Fruit fly (Drosophila melanogaster): ENCODE measurements around the gene emei.

Gene emei

DNA sequence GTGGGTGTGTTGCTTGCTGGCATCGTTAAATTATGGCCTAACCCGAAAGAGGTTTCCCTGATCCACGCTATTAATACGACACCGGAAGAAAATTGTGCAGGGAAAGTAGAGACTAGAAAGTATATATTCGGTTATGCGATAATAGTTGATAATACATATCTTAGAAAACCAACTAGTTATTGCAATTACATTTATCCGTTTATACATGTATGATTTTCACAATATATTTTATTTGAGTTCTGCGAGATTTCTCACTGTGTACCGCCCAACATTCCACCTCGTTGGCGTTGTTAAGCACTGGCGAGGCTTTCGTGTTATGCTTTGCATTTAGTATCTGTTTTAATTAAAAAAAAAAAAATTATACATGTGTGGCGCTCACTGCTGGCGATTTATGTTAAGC lies 45.9 kb downstream of the emei start (continued):
- TF ChIP-seq gsb-n (tag; optimal IDR thresholded peaks at IDR 0.05) (no peak), ara (GFP tag; IDR thresholded peaks at IDR 0.05) (0 out of 2 replicates have a peak, but pooled peaks have one; percentile 14), CG31365 (tag; optimal IDR thresholded peaks at IDR 0.05) (no peak), CG17328 (GFP tag; IDR thresholded peaks at IDR 0.05) (0 out of 2 replicates have a peak, but pooled peaks have one; percentile 36), CG17912 (GFP tag; optimal IDR thresholded peaks at IDR 0.05) (no peak), trh (GFP tag; optimal IDR thresholded peaks at IDR 0.05) (no peak), chn (GFP tag; optimal IDR thresholded peaks at IDR 0.05) (no peak), CG17829 (tag; optimal IDR thresholded peaks at IDR 0.05) (no peak), Hey (tag; optimal IDR thresholded peaks at IDR 0.05) (no peak), sob (GFP tag; IDR thresholded peaks at IDR 0.05) (no peak), Med (GFP tag) (peak; percentile 72), fru (optimal IDR thresholded peaks at IDR 0.05) (no peak), CG15696 (tag; optimal IDR thresholded peaks at IDR 0.05) (no peak), hb (GFP tag; IDR thresholded peaks at IDR 0.05; ENCODE audit: partially characterized antibody) (no peak), ATbp (GFP tag; optimal IDR thresholded peaks at IDR 0.05) (no peak), Lhr (GFP tag; optimal IDR thresholded peaks at IDR 0.05) (no peak), Drgx (GFP tag; IDR thresholded peaks at IDR 0.05) (peak; percentile 78), E2f2 (GFP tag; IDR thresholded peaks at IDR 0.05) (peak; percentile 21; the same call in 1 of the 2 replicates), CG5953 (GFP tag; IDR thresholded peaks at IDR 0.05) (no peak), ato (GFP tag; IDR thresholded peaks at IDR 0.05; ENCODE audit: partially characterized antibody) (no peak), Xbp1 (GFP tag; optimal IDR thresholded peaks at IDR 0.05) (peak; percentile 24), CG8359 (GFP tag; optimal IDR thresholded peaks at IDR 0.05; ENCODE audit: borderline replicate concordance) (no peak), nau (GFP tag; optimal IDR thresholded peaks at IDR 0.05) (no peak), kah (GFP tag; optimal IDR thresholded peaks at IDR 0.05) (no peak), CG13894 (tag; optimal IDR thresholded peaks at IDR 0.05) (no peak), yki (optimal IDR thresholded peaks at IDR 0.05) (no peak), dan (GFP tag; IDR thresholded peaks at IDR 0.05) (no peak), Sry-δ (GFP tag; optimal IDR thresholded peaks at IDR 0.05) (no peak), Meics (GFP tag; optimal IDR thresholded peaks at IDR 0.05) (no peak), repo (GFP tag; optimal IDR thresholded peaks at IDR 0.05) (no peak), Dref (GFP tag; IDR thresholded peaks at IDR 0.05) (no peak), Pdp1 (GFP tag; optimal IDR thresholded peaks at IDR 0.05) (no peak), onecut (GFP tag; IDR thresholded peaks at IDR 0.05) (no peak), prd (optimal IDR thresholded peaks at IDR 0.05) (no peak), prd (GFP tag; IDR thresholded peaks at IDR 0.05) (peak; percentile 29; the same call in 1 of the 3 replicates), CG18262 (tag; optimal IDR thresholded peaks at IDR 0.05) (no peak), disco-r (GFP tag; optimal IDR thresholded peaks at IDR 0.05) (no peak), nerfin-1 (tag; optimal IDR thresholded peaks at IDR 0.05) (no peak), CG7963 (GFP tag; IDR thresholded peaks at IDR 0.05; ENCODE audit: partially characterized antibody) (no peak), psq (GFP tag; optimal IDR thresholded peaks at IDR 0.05) (no peak), CG3407 (GFP tag; optimal IDR thresholded peaks at IDR 0.05) (no peak), CG11696 (GFP tag; IDR thresholded peaks at IDR 0.05) (no peak), esg (GFP tag; conservative IDR thresholded peaks at IDR 0.05) (peak; percentile 47), sna (GFP tag; IDR thresholded peaks at IDR 0.05; ENCODE audit: partially characterized antibody) (no peak), Hmx (GFP tag; optimal IDR thresholded peaks at IDR 0.05) (no peak), CG7928 (GFP tag; optimal IDR thresholded peaks at IDR 0.05) (no peak), bsh (GFP tag; optimal IDR thresholded peaks at IDR 0.05) (peak in 1 of 2 experiments; percentile 25), grau (tag; optimal IDR thresholded peaks at IDR 0.05) (no peak), run (tag; optimal IDR thresholded peaks at IDR 0.05) (no peak), knrl (GFP tag; IDR thresholded peaks at IDR 0.05; ENCODE audit: partially characterized antibody) (no peak), CG6813 (GFP tag; optimal IDR thresholded peaks at IDR 0.05) (no peak), CG17568 (GFP tag; optimal IDR thresholded peaks at IDR 0.05) (no peak)
